Worm (Caenorhabditis elegans): ENCODE results near the gene C15H7.4.

C15H7.4 gene

DNA sequence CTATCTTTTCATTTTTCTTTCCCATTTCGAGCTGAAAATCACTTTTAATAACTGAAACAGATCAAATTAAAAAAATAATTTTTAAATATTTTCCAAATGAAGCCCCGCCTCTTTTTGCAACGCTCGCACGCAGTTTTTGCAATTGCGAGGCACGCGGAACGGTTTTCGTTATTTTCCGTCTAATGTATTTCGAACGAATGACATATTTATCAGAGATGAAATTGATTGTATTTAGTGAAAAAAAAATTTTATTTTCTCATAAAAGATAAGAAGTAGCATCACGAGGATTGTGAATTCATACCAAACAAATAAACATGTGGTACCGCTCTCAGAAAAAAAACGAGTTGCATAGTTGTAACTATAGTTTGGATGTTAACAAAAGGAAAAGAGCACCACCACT lies 25.8 kb downstream of the C15H7.4 start, which contains the start of gene rpac-19 (continued):
- TF ChIP-seq spr-3 (GFP tag; optimal IDR thresholded peaks at IDR 0.05) (no peak), nhr-111 (GFP tag; optimal IDR thresholded peaks at IDR 0.05) (no peak), nhr-237 (tag; optimal IDR thresholded peaks at IDR 0.05) (no peak), lin-39 (tag; optimal IDR thresholded peaks at IDR 0.05) (no peak), zip-11 (GFP tag; IDR thresholded peaks at IDR 0.05) (no peak), pqm-1 (tag; optimal IDR thresholded peaks at IDR 0.05) (peak; percentile 12), pha-4 (GFP tag; IDR thresholded peaks at IDR 0.05) (peak; percentile 81), pha-4 (tag; optimal IDR thresholded peaks at IDR 0.05) (no peak), set-16 (GFP tag; IDR thresholded peaks at IDR 0.05) (no peak), nhr-77 (tag; optimal IDR thresholded peaks at IDR 0.05) (peak; percentile 24), jun-1 (tag; optimal IDR thresholded peaks at IDR 0.05) (peak; percentile 27), aha-1 (tag) (peak; percentile 72), dmd-6 (GFP tag; IDR thresholded peaks at IDR 0.05) (peak; percentile 60), lin-13 (GFP tag; optimal IDR thresholded peaks at IDR 0.05) (peak; percentile 47), lsy-2 (tag; optimal IDR thresholded peaks at IDR 0.05) (peak in 1 of 2 experiments; percentile 84), F49E8.2 (tag; optimal IDR thresholded peaks at IDR 0.05; ENCODE audit: borderline replicate concordance) (peak; percentile 70), daf-16 (GFP tag; optimal IDR thresholded peaks at IDR 0.05) (peak; percentile 9 to 56), daf-16 (tag; optimal IDR thresholded peaks at IDR 0.05) (peak; percentile 97), ZK546.5 (tag; optimal IDR thresholded peaks at IDR 0.05) (no peak), lin-29 (GFP tag; IDR thresholded peaks at IDR 0.05) (0 out of 2 replicates have a peak, but pooled peaks have one; percentile 65), ceh-44 (GFP tag; IDR thresholded peaks at IDR 0.05) (no peak), madf-9 (GFP tag; conservative IDR thresholded peaks at IDR 0.05) (no peak), egl-27 (tag; optimal IDR thresholded peaks at IDR 0.05) (no peak), T26A8.4 (GFP tag; IDR thresholded peaks at IDR 0.05) (peak; percentile 82), aly-2 (tag; optimal IDR thresholded peaks at IDR 0.05) (no peak), ztf-11 (tag; optimal IDR thresholded peaks at IDR 0.05) (no peak), lin-1 (GFP tag; IDR thresholded peaks at IDR 0.05) (peak; percentile 31; the same call in 1 of the 2 replicates), lin-15B (tag; optimal IDR thresholded peaks at IDR 0.05) (no peak), Y105C5A.15 (GFP tag; IDR thresholded peaks at IDR 0.05) (0 out of 2 replicates have a peak, but pooled peaks have one; percentile 56), hlh-30 (tag; optimal IDR thresholded peaks at IDR 0.05; ENCODE audit: insufficient read depth) (peak; percentile 83), fos-1 (tag; optimal IDR thresholded peaks at IDR 0.05) (no peak), nhr-48 (tag; optimal IDR thresholded peaks at IDR 0.05) (peak; percentile 65), ceh-28 (tag; optimal IDR thresholded peaks at IDR 0.05) (no peak), php-3 (GFP tag; IDR thresholded peaks at IDR 0.05) (peak; percentile 67; the same call in 1 of the 2 replicates), nhr-41 (GFP tag; IDR thresholded peaks at IDR 0.05) (no peak; the same call in 1 of the 2 replicates), zfp-2 (tag; optimal IDR thresholded peaks at IDR 0.05) (peak; percentile 37), nhr-25 (tag; optimal IDR thresholded peaks at IDR 0.05; ENCODE audit: borderline replicate concordance, insufficient read depth) (no peak), snpc-4 (tag; optimal IDR thresholded peaks at IDR 0.05) (no peak), rbr-2 (tag; optimal IDR thresholded peaks at IDR 0.05) (peak; percentile 46), R02D3.7 (tag; optimal IDR thresholded peaks at IDR 0.05) (no peak), mxl-2 (GFP tag; conservative IDR thresholded peaks at IDR 0.05) (no peak), zag-1 (tag; optimal IDR thresholded peaks at IDR 0.05) (no peak), mep-1 (tag; optimal IDR thresholded peaks at IDR 0.05) (peak; percentile 75), lim-7 (GFP tag; IDR thresholded peaks at IDR 0.05) (no peak), nhr-28 (tag; optimal IDR thresholded peaks at IDR 0.05) (peak; percentile 20), hif-1 (tag; optimal IDR thresholded peaks at IDR 0.05) (peak in 1 of 2 experiments; percentile 74), sdz-12 (GFP tag; optimal IDR thresholded peaks at IDR 0.05) (peak; percentile 64), dpl-1 (GFP tag; optimal IDR thresholded peaks at IDR 0.05) (peak; percentile 71), F44E2.7 (GFP tag; IDR thresholded peaks at IDR 0.05) (no peak), lir-3 (tag; optimal IDR thresholded peaks at IDR 0.05) (no peak), nhr-11 (tag; optimal IDR thresholded peaks at IDR 0.05) (no peak), madf-5 (GFP tag; IDR thresholded peaks at IDR 0.05) (no peak), saeg-2 (GFP tag; IDR thresholded peaks at IDR 0.05) (0 out of 2 replicates have a peak, but pooled peaks have one; percentile 8)

All from whole organism, L4 larva.